Worm (Caenorhabditis elegans): ENCODE data around the gene T28C12.15.

The T28C12.15 gene

DNA sequence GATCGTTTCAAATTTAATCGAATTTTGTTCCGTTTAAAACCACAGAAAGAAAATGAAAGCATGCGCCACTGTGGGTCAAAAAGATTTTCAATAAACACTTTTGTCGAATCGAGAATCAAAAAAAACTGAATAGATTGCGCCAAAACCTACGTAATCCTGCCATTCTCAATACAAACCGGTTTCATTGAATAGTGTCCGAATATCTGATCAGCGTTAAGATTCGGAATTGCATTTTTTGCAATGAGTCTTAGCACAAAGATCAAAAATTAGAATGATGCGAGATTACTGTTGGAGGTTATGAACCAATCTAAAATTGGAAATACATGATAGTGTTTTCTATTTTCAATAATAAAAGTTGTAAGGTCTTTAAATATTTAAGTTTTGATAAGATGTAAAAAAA lies 3.7 kb downstream of the T28C12.15 start:
- no peak for TF ChIP-seq snpc-4 (tag; optimal IDR thresholded peaks at IDR 0.05)
- TF ChIP-seq tbx-2 (tag; optimal IDR thresholded peaks at IDR 0.05) = no peak
- TF ChIP-seq sox-4 (tag; optimal IDR thresholded peaks at IDR 0.05) = no peak
- TF ChIP-seq lin-13 (GFP tag; optimal IDR thresholded peaks at IDR 0.05) = no peak
- TF ChIP-seq jun-1 (tag; optimal IDR thresholded peaks at IDR 0.05) = no peak
- peak; percentile 87 for TF ChIP-seq nhr-85 (tag)
- no peak for TF ChIP-seq irx-1 (tag; optimal IDR thresholded peaks at IDR 0.05)
- TF ChIP-seq blmp-1 (tag; optimal IDR thresholded peaks at IDR 0.05) = peak; percentile 59
- no peak for TF ChIP-seq sptf-1 (tag; optimal IDR thresholded peaks at IDR 0.05)
- TF ChIP-seq nhr-77 (tag; optimal IDR thresholded peaks at IDR 0.05) = no peak
- TF ChIP-seq mep-1 (tag; optimal IDR thresholded peaks at IDR 0.05) = no peak
- no peak for TF ChIP-seq hpl-2 (GFP tag; optimal IDR thresholded peaks at IDR 0.05)
- TF ChIP-seq nhr-12 (tag; optimal IDR thresholded peaks at IDR 0.05) = no peak
- TF ChIP-seq skn-1 (tag; optimal IDR thresholded peaks at IDR 0.05) = no peak
- peak; percentile 71 for TF ChIP-seq grh-1 (GFP tag; IDR thresholded peaks at IDR 0.05)
- no peak for TF ChIP-seq rnt-1 (tag; optimal IDR thresholded peaks at IDR 0.05)
- no peak for TF ChIP-seq unc-86 (tag; optimal IDR thresholded peaks at IDR 0.05)
- no peak for TF ChIP-seq nhr-19 (GFP tag; conservative IDR thresholded peaks at IDR 0.05)
- no peak for TF ChIP-seq elt-3 (tag; optimal IDR thresholded peaks at IDR 0.05)
- TF ChIP-seq pqm-1 (tag; optimal IDR thresholded peaks at IDR 0.05) = no peak
- no peak for TF ChIP-seq pax-3 (tag; optimal IDR thresholded peaks at IDR 0.05)
- TF ChIP-seq nhr-20 (tag; optimal IDR thresholded peaks at IDR 0.05) = peak; percentile 19
- TF ChIP-seq lin-14 (GFP tag; optimal IDR thresholded peaks at IDR 0.05) = peak; percentile 38
- TF ChIP-seq mdl-1 (tag; optimal IDR thresholded peaks at IDR 0.05) = no peak
- no peak for TF ChIP-seq fkh-10 (GFP tag; optimal IDR thresholded peaks at IDR 0.05)

- TF ChIP-seq ets-5 (GFP tag; IDR thresholded peaks at IDR 0.05) = no peak
- TF ChIP-seq nhr-76 (tag; optimal IDR thresholded peaks at IDR 0.05) = no peak
- TF ChIP-seq mep-1 (tag; optimal IDR thresholded peaks at IDR 0.05) = no peak
- no peak for TF ChIP-seq unc-130 (tag; optimal IDR thresholded peaks at IDR 0.05)
- no peak for TF ChIP-seq nhr-84 (tag; optimal IDR thresholded peaks at IDR 0.05)
- no peak for TF ChIP-seq ceh-63 (GFP tag; optimal IDR thresholded peaks at IDR 0.05)
- no peak for TF ChIP-seq nhr-85 (tag)
- no peak for TF ChIP-seq nhr-11 (tag; optimal IDR thresholded peaks at IDR 0.05)
- TF ChIP-seq nhr-90 (tag; optimal IDR thresholded peaks at IDR 0.05; ENCODE audit: poor library complexity) = no peak
- TF ChIP-seq isw-1 (GFP tag; IDR thresholded peaks at IDR 0.05) = no peak
- TF ChIP-seq sptf-1 (tag; optimal IDR thresholded peaks at IDR 0.05) = no peak
- TF ChIP-seq hlh-17 (GFP tag; optimal IDR thresholded peaks at IDR 0.05; ENCODE audit: borderline replicate concordance) = no peak
- no peak for TF ChIP-seq ceh-82 (tag; optimal IDR thresholded peaks at IDR 0.05)
- no peak for TF ChIP-seq sox-4 (tag; optimal IDR thresholded peaks at IDR 0.05)
- TF ChIP-seq lin-39 (tag; optimal IDR thresholded peaks at IDR 0.05) = no peak
- TF ChIP-seq rnt-1 (tag; optimal IDR thresholded peaks at IDR 0.05) = no peak
- TF ChIP-seq mef-2 (tag; optimal IDR thresholded peaks at IDR 0.05) = no peak
- TF ChIP-seq nhr-20 (tag; optimal IDR thresholded peaks at IDR 0.05) = no peak
- TF ChIP-seq swsn-7 (tag; optimal IDR thresholded peaks at IDR 0.05) = no peak
These were observed 5.0 kb downstream of the T28C12.15 start, which contains the start of gene cest-24 for ce11 chrV:6316632-6317031. Gene cest-24 (plus strand): TSS chrV:6316932.

DNA sequence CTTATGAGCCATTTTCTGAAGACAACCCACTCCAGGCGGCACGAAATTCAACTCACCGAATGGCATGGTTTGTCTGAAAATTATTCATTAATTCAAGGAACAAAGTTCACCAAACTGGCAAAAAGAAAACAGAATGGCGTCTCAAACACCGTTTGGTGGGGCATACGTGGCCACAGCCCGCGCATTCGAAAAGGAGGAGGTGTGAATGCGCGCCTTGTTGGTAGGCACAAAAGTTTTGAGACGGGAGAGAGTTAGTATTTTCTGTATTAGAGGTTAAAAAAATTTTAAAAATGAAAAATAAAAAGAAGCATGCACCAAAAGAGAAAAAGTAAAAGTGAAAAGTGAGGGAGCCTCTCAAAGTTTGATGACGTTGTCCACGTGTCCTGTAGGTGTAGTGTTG lies 9.6 kb downstream of the T28C12.15 start:
- TF ChIP-seq efl-1 (optimal IDR thresholded peaks at IDR 0.05) (no peak), efl-1 (GFP tag; optimal IDR thresholded peaks at IDR 0.05 in 1 of 2) (peak in 1 of 2 experiments; percentile 53), sup-37 (GFP tag; optimal IDR thresholded peaks at IDR 0.05) (no peak)
